Worm (Caenorhabditis elegans): ENCODE data around the gene C17H12.5.

The C17H12.5 gene

ce11 chrIV:6792380-6793309, 24.8 kb downstream of the C17H12.5 start:
- peak; percentile 10; the same call in 1 of the 2 replicates for TF ChIP-seq lim-7 (GFP tag; IDR thresholded peaks at IDR 0.05)
- TF ChIP-seq attf-4 (tag; optimal IDR thresholded peaks at IDR 0.05) = peak; percentile 26
- TF ChIP-seq ceh-62 (tag; optimal IDR thresholded peaks at IDR 0.05) = no peak
- TF ChIP-seq F10B5.3 (tag; optimal IDR thresholded peaks at IDR 0.05) = no peak
- TF ChIP-seq nhr-41 (GFP tag; IDR thresholded peaks at IDR 0.05) = no peak
- TF ChIP-seq ceh-20 (GFP tag; IDR thresholded peaks at IDR 0.05) = no peak
- peak; percentile 28 for TF ChIP-seq ama-1 (optimal IDR thresholded peaks at IDR 0.05)
- peak; percentile 66; the same call in 1 of the 2 replicates for TF ChIP-seq Y48G9A.11 (GFP tag; IDR thresholded peaks at IDR 0.05)
- peak; percentile 50 for TF ChIP-seq spr-3 (GFP tag; optimal IDR thresholded peaks at IDR 0.05)
- TF ChIP-seq ceh-82 (tag; optimal IDR thresholded peaks at IDR 0.05) = no peak
- TF ChIP-seq zfp-3 (GFP tag; conservative IDR thresholded peaks at IDR 0.05) = peak; percentile 63
- 0 out of 2 replicates have a peak, but pooled peaks have one; percentile 13 for TF ChIP-seq arid-1 (GFP tag; conservative IDR thresholded peaks at IDR 0.05)
- TF ChIP-seq duxl-1 (tag; optimal IDR thresholded peaks at IDR 0.05; ENCODE audit: poor library complexity) = peak; percentile 55
- peak; percentile 35 for TF ChIP-seq mep-1 (tag; optimal IDR thresholded peaks at IDR 0.05)
- TF ChIP-seq daf-16 (GFP tag; optimal IDR thresholded peaks at IDR 0.05) = no peak
- peak; percentile 15 for TF ChIP-seq daf-16 (tag; optimal IDR thresholded peaks at IDR 0.05)
- TF ChIP-seq vab-7 (GFP tag; IDR thresholded peaks at IDR 0.05) = 0 out of 2 replicates have a peak, but pooled peaks have one; percentile 21
- TF ChIP-seq pha-4 (GFP tag; IDR thresholded peaks at IDR 0.05) = peak; percentile 54; the same call in 1 of the 2 replicates
- no peak for TF ChIP-seq pha-4 (tag; optimal IDR thresholded peaks at IDR 0.05)
- 0 out of 2 replicates have a peak, but pooled peaks have one; percentile 4 for TF ChIP-seq egl-43 (GFP tag; IDR thresholded peaks at IDR 0.05)
- peak; percentile 29 for TF ChIP-seq mes-2 (tag; optimal IDR thresholded peaks at IDR 0.05; ENCODE audit: poor library complexity, severe bottlenecking)
- peak in 1 of 2 experiments; percentile 48 for TF ChIP-seq lsy-2 (tag; optimal IDR thresholded peaks at IDR 0.05)
- TF ChIP-seq T20F7.1 (GFP tag; optimal IDR thresholded peaks at IDR 0.05) = peak; percentile 54
- TF ChIP-seq tra-1 (GFP tag; IDR thresholded peaks at IDR 0.05) = 0 out of 2 replicates have a peak, but pooled peaks have one; percentile 26
- TF ChIP-seq snpc-1.2 (GFP tag; IDR thresholded peaks at IDR 0.05) = peak; percentile 82
- peak; percentile 36 for TF ChIP-seq nhr-48 (tag; optimal IDR thresholded peaks at IDR 0.05)
- peak; percentile 22 for TF ChIP-seq lin-13 (GFP tag; optimal IDR thresholded peaks at IDR 0.05)
- peak; percentile 17; the same call in 1 of the 2 replicates for TF ChIP-seq lin-1 (GFP tag; IDR thresholded peaks at IDR 0.05)
- peak; percentile 76 for TF ChIP-seq set-16 (GFP tag; IDR thresholded peaks at IDR 0.05)
- TF ChIP-seq lin-38 (GFP tag; IDR thresholded peaks at IDR 0.05) = peak; percentile 32
- 0 out of 2 replicates have a peak, but pooled peaks have one; percentile 7 for TF ChIP-seq dmd-6 (GFP tag; IDR thresholded peaks at IDR 0.05)
- TF ChIP-seq nhr-102 (tag; optimal IDR thresholded peaks at IDR 0.05) = peak; percentile 72
- peak; percentile 51 for TF ChIP-seq dve-1 (tag; optimal IDR thresholded peaks at IDR 0.05; ENCODE audit: insufficient read depth)
- TF ChIP-seq F44E2.7 (GFP tag; IDR thresholded peaks at IDR 0.05) = 0 out of 2 replicates have a peak, but pooled peaks have one; percentile 56
- TF ChIP-seq D1046.2 (GFP tag; IDR thresholded peaks at IDR 0.05) = 0 out of 2 replicates have a peak, but pooled peaks have one; percentile 32
- peak; percentile 56 for TF ChIP-seq snpc-4 (tag; optimal IDR thresholded peaks at IDR 0.05)
- peak; percentile 73 for TF ChIP-seq aha-1 (tag)
- TF ChIP-seq F37D6.2 (tag; optimal IDR thresholded peaks at IDR 0.05) = no peak
- TF ChIP-seq ztf-11 (tag; optimal IDR thresholded peaks at IDR 0.05) = no peak
- no peak for TF ChIP-seq ceh-32 (tag; optimal IDR thresholded peaks at IDR 0.05; ENCODE audit: poor library complexity)
- no peak for TF ChIP-seq mdt-29 (GFP tag; IDR thresholded peaks at IDR 0.05)
- no peak for TF ChIP-seq ZK546.5 (tag; optimal IDR thresholded peaks at IDR 0.05)
- peak; percentile 22; the same call in 1 of the 2 replicates for TF ChIP-seq hmg-1.1 (GFP tag; IDR thresholded peaks at IDR 0.05)
